Fruit fly (Drosophila melanogaster) whole organism, embryonic: ENCODE results near the gene Trm7-32.

Experiments used
- Abd-B ChIP-seq: fragments of 200-800 bp; sonication (Bioruptor generic); optimal IDR thresholded peaks from 2 replicates; lab custom pipeline; 2018; ENCODE audit warnings: missing biosample characterization, mild to moderate bottlenecking, missing genetic modification characterization, moderate library complexity
- Adf1 ChIP-seq: fragments of 200-800 bp; sonication (Bioruptor generic); IDR thresholded peaks from 2 replicates; pipeline ENCODE4 v1.3.6; 2022; ENCODE audit warnings: missing biosample characterization, missing genetic modification characterization
- B-H2 ChIP-seq: fragments of 200-800 bp; sonication (Bioruptor generic); optimal IDR thresholded peaks from 2 replicates; lab custom pipeline; 2018; ENCODE audit warnings: missing biosample characterization, mild to moderate bottlenecking, missing genetic modification characterization
- CG10209 ChIP-seq: fragments of 200-800 bp; sonication (Bioruptor generic); optimal IDR thresholded peaks from 3 replicates; lab custom pipeline; 2017; ENCODE audit warnings: missing biosample characterization, mild to moderate bottlenecking, missing genetic modification characterization, missing genetic modification reagents
- CG10431 ChIP-seq: fragments of 200-800 bp; sonication (Bioruptor generic); optimal IDR thresholded peaks from 3 replicates; lab custom pipeline; 2018; ENCODE audit warnings: missing biosample characterization, mild to moderate bottlenecking, missing genetic modification characterization
- CG10565 ChIP-seq: fragments of 200-800 bp; sonication (Bioruptor generic); optimal IDR thresholded peaks from 3 replicates; lab custom pipeline; 2016; ENCODE audit warnings: missing biosample characterization, mild to moderate bottlenecking, missing genetic modification characterization
- CG10654 ChIP-seq: fragments of 200-800 bp; sonication (Bioruptor generic); optimal IDR thresholded peaks from 2 replicates; lab custom pipeline; 2016; ENCODE audit warnings: missing biosample characterization, missing genetic modification characterization
- CG11695 ChIP-seq: fragments of 200-800 bp; sonication (Bioruptor generic); IDR thresholded peaks from 3 replicates; pipeline ENCODE4 v1.3.6; 2022; ENCODE audit warnings: missing biosample characterization, missing genetic modification characterization
- CG13894 ChIP-seq: fragments of 200-800 bp; sonication (Bioruptor generic); optimal IDR thresholded peaks from 3 replicates; lab custom pipeline; 2018; ENCODE audit warnings: missing biosample characterization, mild to moderate bottlenecking, missing genetic modification characterization, moderate library complexity
- CG14860 ChIP-seq: fragments of 200-800 bp; sonication (Bioruptor generic); IDR thresholded peaks from 3 replicates; pipeline ENCODE4 v1.3.6; 2022; ENCODE audit warnings: missing biosample characterization, missing genetic modification characterization; ENCODE audit not compliant: partially characterized antibody
- CG15514 ChIP-seq: fragments of 200-800 bp; sonication (Bioruptor generic); optimal IDR thresholded peaks from 3 replicates; lab custom pipeline; 2017; ENCODE audit warnings: missing biosample characterization, missing genetic modification characterization, mild to moderate bottlenecking, moderate library complexity, missing genetic modification reagents
- CG16863 ChIP-seq: fragments of 200-800 bp; sonication (Bioruptor generic); optimal IDR thresholded peaks from 3 replicates; lab custom pipeline; 2016; ENCODE audit warnings: missing biosample characterization, missing genetic modification characterization
- CG17829 ChIP-seq: fragments of 200-800 bp; optimal IDR thresholded peaks from 2 replicates; lab custom pipeline; 2019; ENCODE audit warnings: missing biosample characterization, mild to moderate bottlenecking, missing genetic modification characterization, moderate library complexity
- CG30403 ChIP-seq: fragments of 200-800 bp; sonication (Bioruptor generic); optimal IDR thresholded peaks from 3 replicates; lab custom pipeline; 2016; ENCODE audit warnings: missing biosample characterization, missing genetic modification characterization
- CG31224 ChIP-seq: fragments of 200-800 bp; sonication (Bioruptor generic); IDR thresholded peaks from 2 replicates; pipeline ENCODE4 v1.3.6; 2022; ENCODE audit warnings: missing biosample characterization, missing genetic modification characterization
- CG31441 ChIP-seq: fragments of 200-800 bp; sonication (Bioruptor generic); IDR thresholded peaks from 2 replicates; pipeline ENCODE4 v1.3.6; 2022; ENCODE audit warnings: missing biosample characterization, missing genetic modification characterization
- CG32532 ChIP-seq: fragments of 200-800 bp; sonication (Bioruptor generic); IDR thresholded peaks from 2 replicates; pipeline ENCODE4 v1.3.6; 2022; ENCODE audit warnings: missing biosample characterization, missing genetic modification characterization
- CG33213 ChIP-seq: fragments of 200-800 bp; sonication (Bioruptor generic); optimal IDR thresholded peaks from 3 replicates; lab custom pipeline; 2016; ENCODE audit warnings: missing biosample characterization, missing genetic modification characterization
- CG3838 ChIP-seq: fragments of 200-800 bp; sonication (Bioruptor generic); optimal IDR thresholded peaks from 3 replicates; lab custom pipeline; 2016; ENCODE audit warnings: missing biosample characterization, missing genetic modification characterization
- CG43689 ChIP-seq: fragments of 200-800 bp; sonication (Bioruptor generic); IDR thresholded peaks from 2 replicates; pipeline ENCODE4 v1.3.6; 2022; ENCODE audit warnings: missing biosample characterization, missing genetic modification characterization
- CG4617 ChIP-seq: fragments of 200-800 bp; sonication (Bioruptor generic); optimal IDR thresholded peaks from 3 replicates; lab custom pipeline; 2016; ENCODE audit warnings: missing biosample characterization, missing genetic modification characterization, borderline replicate concordance
- CG4820 ChIP-seq: fragments of 200-800 bp; sonication (Bioruptor generic); optimal IDR thresholded peaks from 3 replicates; lab custom pipeline; 2016; ENCODE audit warnings: missing biosample characterization, missing genetic modification characterization
- CG7786 ChIP-seq: fragments of 200-800 bp; sonication (Bioruptor generic); optimal IDR thresholded peaks from 2 replicates; lab custom pipeline; 2016; ENCODE audit warnings: missing biosample characterization, missing genetic modification characterization
- CG7963 ChIP-seq: fragments of 200-800 bp; sonication (Bioruptor generic); IDR thresholded peaks from 3 replicates; pipeline ENCODE4 v1.3.6; 2022; ENCODE audit warnings: missing biosample characterization, missing genetic modification characterization; ENCODE audit not compliant: partially characterized antibody
- CG9817 ChIP-seq: fragments of 200-800 bp; sonication (Bioruptor generic); optimal IDR thresholded peaks from 2 replicates; lab custom pipeline; 2018; ENCODE audit warnings: missing biosample characterization, mild to moderate bottlenecking, missing genetic modification characterization, moderate library complexity
- CTCF ChIP-seq: fragments of 200-800 bp; sonication (Bioruptor generic); optimal IDR thresholded peaks from 2 replicates; lab custom pipeline; 2017; ENCODE audit warnings: missing biosample characterization, mild to moderate bottlenecking, missing genetic modification characterization, moderate library complexity
- Drgx ChIP-seq: fragments of 200-800 bp; sonication (Bioruptor generic); IDR thresholded peaks from 2 replicates; pipeline ENCODE4 v1.3.6; 2022; ENCODE audit warnings: missing biosample characterization, missing genetic modification characterization
- Fer2 ChIP-seq: fragments of 200-800 bp; sonication (Bioruptor generic); optimal IDR thresholded peaks from 2 replicates; lab custom pipeline; 2018; ENCODE audit warnings: missing biosample characterization, mild to moderate bottlenecking, missing genetic modification characterization, moderate library complexity
- GATAe ChIP-seq: fragments of 200-800 bp; sonication (Bioruptor generic); conservative IDR thresholded peaks from 2 replicates; pipeline ENCODE4 v1.3.6; 2022; ENCODE audit warnings: missing biosample characterization, missing genetic modification characterization
- Hey ChIP-seq: fragments of 200-800 bp; sonication (Bioruptor generic); optimal IDR thresholded peaks from 3 replicates; lab custom pipeline; 2018; ENCODE audit warnings: missing biosample characterization, mild to moderate bottlenecking, missing genetic modification characterization
- Mad ChIP-seq: fragments of 200-800 bp; sonication (Bioruptor generic); optimal IDR thresholded peaks from 2 replicates; lab custom pipeline; 2016; ENCODE audit warnings: missing biosample characterization, missing genetic modification characterization
- Stat92E ChIP-seq, 3 experiments: fragments of >200 bp in 2 of 3; fragments of 200-800 bp in 1 of 3; sonication (Bioruptor generic) in 1 of 3; optimal IDR thresholded peaks; 2 replicates each; lab custom pipeline; 2017 to 2019; ENCODE audit warnings: missing biosample characterization in 3 of 3, missing genetic modification characterization in 3 of 3, mild to moderate bottlenecking in 1 of 3, moderate library complexity in 1 of 3
- Tbp ChIP-seq: fragments of >200 bp; optimal IDR thresholded peaks from 2 replicates; lab custom pipeline; 2018; ENCODE audit warnings: missing biosample characterization, missing genetic modification characterization
- Trl ChIP-seq, 3 experiments: fragments of >200 bp in 2 of 3; fragments of 200-800 bp in 1 of 3; sonication (Bioruptor generic) in 1 of 3; optimal IDR thresholded peaks; 2 replicates in 1 of 3; 3 replicates in 2 of 3; lab custom pipeline; 2016 to 2017; ENCODE audit warnings: missing biosample characterization in 1 of 3, missing genetic modification characterization in 1 of 3
- Vsx1 ChIP-seq: fragments of 200-800 bp; sonication (Bioruptor generic); optimal IDR thresholded peaks from 2 replicates; lab custom pipeline; 2017; ENCODE audit warnings: missing biosample characterization, mild to moderate bottlenecking, missing genetic modification characterization, missing genetic modification reagents
- ase ChIP-seq: fragments of 200-800 bp; sonication (Bioruptor generic); IDR thresholded peaks from 3 replicates; pipeline ENCODE4 v1.3.6; 2022; ENCODE audit warnings: missing biosample characterization, missing genetic modification characterization
- ems ChIP-seq: fragments of 200-800 bp; sonication (Bioruptor generic); optimal IDR thresholded peaks from 3 replicates; lab custom pipeline; 2016; ENCODE audit warnings: missing biosample characterization, missing genetic modification characterization
- ewg ChIP-seq: fragments of 200-800 bp; sonication (Bioruptor generic); optimal IDR thresholded peaks from 3 replicates; lab custom pipeline; 2017; ENCODE audit warnings: mild to moderate bottlenecking, missing biosample characterization, missing genetic modification reagents, missing genetic modification characterization
- gce ChIP-seq: fragments of 200-800 bp; sonication (Bioruptor generic); IDR thresholded peaks from 3 replicates; pipeline ENCODE4 v1.3.6; 2022; ENCODE audit warnings: missing biosample characterization, missing genetic modification characterization
- gfzf ChIP-seq: fragments of 200-800 bp; sonication (Bioruptor generic); optimal IDR thresholded peaks from 2 replicates; lab custom pipeline; 2016; ENCODE audit warnings: missing biosample characterization, mild to moderate bottlenecking, missing genetic modification characterization, moderate library complexity
- her ChIP-seq: fragments of 200-800 bp; sonication (Bioruptor generic); optimal IDR thresholded peaks from 2 replicates; lab custom pipeline; 2016; ENCODE audit warnings: missing biosample characterization, missing genetic modification characterization
- mld ChIP-seq: fragments of 200-800 bp; sonication (Bioruptor generic); IDR thresholded peaks from 3 replicates; pipeline ENCODE4 v1.3.6; 2022; ENCODE audit warnings: missing biosample characterization, missing genetic modification characterization; ENCODE audit not compliant: partially characterized antibody
- otp ChIP-seq: fragments of 200-800 bp; sonication (Bioruptor generic); IDR thresholded peaks from 3 replicates; pipeline ENCODE4, ENCODE4 v1.3.6; 2022; ENCODE audit warnings: missing biosample characterization, missing genetic modification characterization
- pb ChIP-seq: fragments of 200-800 bp; sonication (Bioruptor generic); optimal IDR thresholded peaks from 3 replicates; lab custom pipeline; 2016; ENCODE audit warnings: missing biosample characterization, missing genetic modification characterization
- schlank ChIP-seq: fragments of 200-800 bp; sonication (Bioruptor generic); optimal IDR thresholded peaks from 2 replicates; lab custom pipeline; 2018; ENCODE audit warnings: missing biosample characterization, mild to moderate bottlenecking, missing genetic modification characterization
- sisA ChIP-seq: fragments of 200-800 bp; sonication (Bioruptor generic); IDR thresholded peaks from 2 replicates; pipeline ENCODE4 v1.3.6; 2022; ENCODE audit warnings: missing biosample characterization, missing genetic modification characterization
- tap ChIP-seq: fragments of 200-800 bp; optimal IDR thresholded peaks from 3 replicates; lab custom pipeline; 2019; ENCODE audit warnings: missing biosample characterization, mild to moderate bottlenecking, missing genetic modification characterization, moderate library complexity
- twi ChIP-seq: fragments of 200-800 bp; optimal IDR thresholded peaks from 2 replicates; lab custom pipeline; 2019; ENCODE audit warnings: missing biosample characterization, mild to moderate bottlenecking, missing genetic modification characterization, moderate library complexity
- zen2 ChIP-seq: fragments of 200-800 bp; sonication (Bioruptor generic); IDR thresholded peaks from 3 replicates; pipeline ENCODE4 v1.3.6; 2022; ENCODE audit warnings: missing biosample characterization, missing genetic modification characterization; ENCODE audit not compliant: partially characterized antibody

Gene Trm7-32

DNA sequence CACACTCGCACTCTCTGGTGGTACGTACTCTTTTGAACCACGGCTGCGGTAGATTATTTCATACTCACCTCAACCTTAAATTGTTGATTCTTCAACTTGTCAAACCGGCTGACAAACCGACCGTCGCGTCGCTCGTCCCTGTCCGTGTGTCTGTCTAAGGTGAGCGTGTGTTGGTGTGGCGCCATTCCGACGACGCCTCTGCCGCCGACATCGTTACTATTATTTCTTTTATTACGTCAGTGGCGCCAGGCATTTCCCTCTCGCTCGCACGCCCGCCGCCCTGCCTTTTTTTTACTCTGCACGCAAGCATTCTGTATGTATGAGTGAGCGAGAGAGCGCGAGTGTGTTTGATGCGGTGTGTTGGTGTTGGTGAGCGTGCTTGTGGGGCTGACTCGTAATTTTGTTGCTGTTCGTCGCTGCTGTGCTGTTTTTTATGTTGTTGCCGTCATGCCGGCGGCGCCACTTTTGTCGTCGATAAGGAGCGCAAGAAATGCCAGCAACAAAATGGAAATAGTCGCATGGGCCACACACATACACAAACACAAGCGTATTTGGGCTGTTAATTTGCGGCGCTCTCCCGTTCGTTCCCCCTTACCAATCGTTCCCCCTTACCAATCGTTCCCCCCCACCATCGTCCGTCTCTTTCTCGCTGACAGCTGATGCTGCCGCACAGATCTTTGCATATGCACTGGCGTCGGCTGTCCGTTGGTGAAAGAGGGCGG lies 15.9 kb downstream of the Trm7-32 start (continued):
- TF ChIP-seq Hey (tag; lab: Kevin White, UChicago) (peak; percentile 71), pb (GFP tag; lab: Kevin White, UChicago) (peak; percentile 18), Adf1 (GFP tag; lab: Robert Waterston, UW) (peak; percentile 96), schlank (tag; lab: Kevin White, UChicago) (no peak), Trl (optimal IDR thresholded peaks at IDR 0.05; lab: Kevin White, UChicago) (peak; percentile 65 to 82), Trl (GFP tag; optimal IDR thresholded peaks at IDR 0.05; lab: Kevin White, UChicago) (peak; percentile 43), ase (GFP tag; lab: Robert Waterston, UW) (no peak; the same call in 2 of the 3 replicates), zen2 (GFP tag; lab: Robert Waterston, UW) (no peak), otp (peak; percentile 74), Tbp (GFP tag; lab: Kevin White, UChicago) (no peak), CTCF (GFP tag; lab: Kevin White, UChicago) (peak; percentile 75), CG13894 (tag; lab: Kevin White, UChicago) (peak; percentile 74), CG30403 (GFP tag; lab: Kevin White, UChicago) (no peak), Fer2 (no peak), CG3838 (GFP tag; lab: Kevin White, UChicago) (no peak), CG14860 (0 out of 3 replicates have a peak, but pooled peaks have one; percentile 33), CG31441 (GFP tag; lab: Robert Waterston, UW) (no peak), mld (GFP tag; lab: Robert Waterston, UW) (peak; percentile 57; the same call in 1 of the 3 replicates), CG33213 (GFP tag; lab: Kevin White, UChicago) (no peak), CG10654 (GFP tag; lab: Kevin White, UChicago) (no peak), CG16863 (GFP tag; lab: Kevin White, UChicago) (no peak), CG4617 (GFP tag; lab: Kevin White, UChicago) (no peak), CG15514 (GFP tag; lab: Kevin White, UChicago) (no peak), tap (tag; lab: Kevin White, UChicago) (no peak), CG11695 (GFP tag; lab: Robert Waterston, UW) (0 out of 3 replicates have a peak, but pooled peaks have one; percentile 18), gce (GFP tag; lab: Robert Waterston, UW) (no peak), CG10209 (GFP tag; lab: Kevin White, UChicago) (peak; percentile 95), sisA (GFP tag; lab: Robert Waterston, UW) (no peak), Vsx1 (GFP tag; lab: Kevin White, UChicago) (no peak), Mad (no peak), CG7786 (no peak), Stat92E (GFP tag; optimal IDR thresholded peaks at IDR 0.05; lab: Kevin White, UChicago) (no peak), B-H2 (GFP tag; lab: Kevin White, UChicago) (peak; percentile 24), CG7963 (GFP tag; lab: Robert Waterston, UW) (no peak), GATAe (GFP tag; lab: Robert Waterston, UW) (no peak), Drgx (GFP tag; lab: Robert Waterston, UW) (peak; percentile 51), her (no peak), CG17829 (tag; lab: Kevin White, UChicago) (peak; percentile 19), gfzf (no peak), Abd-B (GFP tag; lab: Kevin White, UChicago) (peak; percentile 72), ewg (GFP tag; lab: Kevin White, UChicago) (no peak), ems (GFP tag; lab: Kevin White, UChicago) (no peak), CG31224 (GFP tag; lab: Robert Waterston, UW) (no peak; the same call in 1 of the 2 replicates), CG10431 (no peak), CG9817 (no peak), CG10565 (GFP tag; lab: Kevin White, UChicago) (no peak), twi (tag; lab: Kevin White, UChicago) (peak; percentile 59), CG43689 (GFP tag; lab: Robert Waterston, UW) (no peak), CG32532 (GFP tag; lab: Robert Waterston, UW) (peak; percentile 12; the same call in 1 of the 2 replicates), CG4820 (no peak)
